Fruit fly (Drosophila melanogaster) whole organism, embryonic: ENCODE data around the gene CG15461.
A peak's percentile ranks its signal among the peaks of the same experiment; 100 is the strongest.

ENCODE experiments used
- B-H2 ChIP-seq: fragments of 200-800 bp; sonication (Bioruptor generic); optimal IDR thresholded peaks from 2 replicates; lab custom pipeline; 2018; ENCODE audit warnings: missing biosample characterization, mild to moderate bottlenecking, missing genetic modification characterization
- Blimp-1 ChIP-seq: fragments of 200-800 bp; sonication (Bioruptor generic); optimal IDR thresholded peaks from 3 replicates; lab custom pipeline; 2018; ENCODE audit warnings: missing biosample characterization, missing genetic modification characterization, mild to moderate bottlenecking, moderate library complexity, missing genetic modification reagents
- BtbVII ChIP-seq: fragments of 200-800 bp; sonication (Bioruptor generic); optimal IDR thresholded peaks from 3 replicates; lab custom pipeline; 2017; ENCODE audit warnings: missing biosample characterization, mild to moderate bottlenecking, missing genetic modification characterization
- CG1024 ChIP-seq: fragments of 200-800 bp; sonication (Bioruptor generic); IDR thresholded peaks from 2 replicates; pipeline ENCODE4 v1.3.6; 2022; ENCODE audit warnings: missing biosample characterization, missing genetic modification characterization
- CG13287 ChIP-seq: fragments of 200-800 bp; sonication (Bioruptor generic); IDR thresholded peaks from 2 replicates; pipeline ENCODE4 v1.3.6; 2022; ENCODE audit warnings: missing biosample characterization, missing genetic modification characterization; ENCODE audit not compliant: partially characterized antibody
- CG13775 ChIP-seq: fragments of 200-800 bp; sonication (Bioruptor generic); optimal IDR thresholded peaks from 3 replicates; lab custom pipeline; 2017; ENCODE audit warnings: missing biosample characterization, mild to moderate bottlenecking, missing genetic modification characterization
- CG14441 ChIP-seq: fragments of 200-800 bp; sonication (Bioruptor generic); IDR thresholded peaks from 2 replicates; pipeline ENCODE4 v1.3.6; 2022; ENCODE audit warnings: missing biosample characterization, missing genetic modification characterization
- CG14710 ChIP-seq: fragments of 200-800 bp; sonication (Bioruptor generic); optimal IDR thresholded peaks from 3 replicates; lab custom pipeline; 2019; ENCODE audit warnings: missing biosample characterization, mild to moderate bottlenecking, missing genetic modification characterization, moderate library complexity
- CG1603 ChIP-seq: fragments of 200-800 bp; sonication (Bioruptor generic); optimal IDR thresholded peaks from 2 replicates; lab custom pipeline; 2019; ENCODE audit warnings: missing biosample characterization, mild to moderate bottlenecking, missing genetic modification characterization, moderate library complexity
- CG16813 ChIP-seq: fragments of 200-800 bp; sonication (Bioruptor generic); IDR thresholded peaks from 3 replicates; pipeline ENCODE4 v1.3.6; 2022; ENCODE audit warnings: missing biosample characterization, missing genetic modification characterization; ENCODE audit not compliant: partially characterized antibody
- CG32767 ChIP-seq: fragments of 200-800 bp; sonication (Bioruptor generic); IDR thresholded peaks from 2 replicates; pipeline ENCODE4 v1.3.6; 2022; ENCODE audit warnings: missing biosample characterization, missing genetic modification characterization
- CG32772 ChIP-seq: fragments of 200-800 bp; sonication (Bioruptor generic); IDR thresholded peaks from 2 replicates; pipeline ENCODE4 v1.3.6; 2022; ENCODE audit warnings: missing biosample characterization, missing genetic modification characterization
- CG4820 ChIP-seq: fragments of 200-800 bp; sonication (Bioruptor generic); optimal IDR thresholded peaks from 3 replicates; lab custom pipeline; 2016; ENCODE audit warnings: missing biosample characterization, missing genetic modification characterization
- CG5245 ChIP-seq: fragments of 200-800 bp; sonication (Bioruptor generic); optimal IDR thresholded peaks from 3 replicates; lab custom pipeline; 2016; ENCODE audit warnings: missing biosample characterization, missing genetic modification characterization
- CG6813 ChIP-seq: fragments of 200-800 bp; sonication (Bioruptor generic); optimal IDR thresholded peaks from 2 replicates; lab custom pipeline; 2017; ENCODE audit warnings: missing biosample characterization, missing genetic modification characterization, mild to moderate bottlenecking, moderate library complexity, missing genetic modification reagents
- CG6854 ChIP-seq: fragments of 200-800 bp; sonication (Bioruptor generic); optimal IDR thresholded peaks from 3 replicates; lab custom pipeline; 2017; ENCODE audit warnings: missing biosample characterization, mild to moderate bottlenecking, missing genetic modification characterization
- CG7372 ChIP-seq: fragments of 200-800 bp; sonication (Bioruptor generic); IDR thresholded peaks from 2 replicates; pipeline ENCODE4 v1.3.6; 2022; ENCODE audit warnings: missing biosample characterization, missing genetic modification characterization
- CG8944 ChIP-seq: fragments of 200-800 bp; sonication (Bioruptor generic); optimal IDR thresholded peaks from 3 replicates; lab custom pipeline; 2016; ENCODE audit warnings: missing biosample characterization, missing genetic modification characterization
- CG9817 ChIP-seq: fragments of 200-800 bp; sonication (Bioruptor generic); optimal IDR thresholded peaks from 2 replicates; lab custom pipeline; 2018; ENCODE audit warnings: missing biosample characterization, mild to moderate bottlenecking, missing genetic modification characterization, moderate library complexity
- Dek ChIP-seq: fragments of 200-800 bp; sonication (Bioruptor generic); optimal IDR thresholded peaks from 3 replicates; lab custom pipeline; 2019; ENCODE audit warnings: missing biosample characterization, mild to moderate bottlenecking, missing genetic modification characterization, moderate library complexity
- Dip2 ChIP-seq: fragments of 200-800 bp; sonication (Bioruptor generic); IDR thresholded peaks from 2 replicates; pipeline ENCODE4 v1.3.6; 2022; ENCODE audit warnings: missing biosample characterization, missing genetic modification characterization
- Ets65A ChIP-seq: fragments of 200-800 bp; sonication (Bioruptor generic); peaks from one replicate; lab custom pipeline; 2016; ENCODE audit warnings: missing biosample characterization, missing genetic modification characterization
- Fer1 ChIP-seq: fragments of 200-800 bp; sonication (Bioruptor generic); optimal IDR thresholded peaks from 2 replicates; lab custom pipeline; 2017; ENCODE audit warnings: missing biosample characterization, mild to moderate bottlenecking, missing genetic modification characterization
- H2.0 ChIP-seq: fragments of 200-800 bp; sonication (Bioruptor generic); IDR thresholded peaks from 2 replicates; pipeline ENCODE4 v1.3.6; 2022; ENCODE audit warnings: missing biosample characterization, missing genetic modification characterization
- HLH54F ChIP-seq: fragments of 200-800 bp; sonication (Bioruptor generic); optimal IDR thresholded peaks from 3 replicates; lab custom pipeline; 2016; ENCODE audit warnings: missing biosample characterization, missing genetic modification characterization
- NK7.1 ChIP-seq: fragments of 200-800 bp; sonication (Bioruptor generic); optimal IDR thresholded peaks from 3 replicates; lab custom pipeline; 2016; ENCODE audit warnings: missing biosample characterization, missing genetic modification characterization
- Oaz ChIP-seq: fragments of 200-800 bp; sonication (Bioruptor generic); IDR thresholded peaks from 2 replicates; pipeline ENCODE4 v1.3.6; 2022; ENCODE audit warnings: missing biosample characterization, missing genetic modification characterization
- Optix ChIP-seq: fragments of 200-800 bp; sonication (Bioruptor generic); IDR thresholded peaks from 3 replicates; pipeline ENCODE4 v1.3.6; 2022; ENCODE audit warnings: missing biosample characterization, missing genetic modification characterization
- Xrp1 ChIP-seq: fragments of 200-800 bp; sonication (Bioruptor generic); IDR thresholded peaks from 2 replicates; pipeline ENCODE4 v1.3.6; 2022; ENCODE audit warnings: missing biosample characterization, missing genetic modification characterization
- ash1 ChIP-seq: fragments of 200-800 bp; sonication (Bioruptor generic); optimal IDR thresholded peaks from 2 replicates; lab custom pipeline; 2018; ENCODE audit warnings: missing biosample characterization, mild to moderate bottlenecking, missing genetic modification characterization
- bbx ChIP-seq: fragments of 200-800 bp; sonication (Bioruptor generic); IDR thresholded peaks from 2 replicates; pipeline ENCODE4 v1.3.6; 2022; ENCODE audit warnings: missing biosample characterization, missing genetic modification characterization; ENCODE audit not compliant: partially characterized antibody
- bowl ChIP-seq: fragments of 200-800 bp; sonication (Bioruptor generic); IDR thresholded peaks from 2 replicates; pipeline ENCODE4 v1.3.6; 2022; ENCODE audit warnings: missing biosample characterization, missing genetic modification characterization
- caup ChIP-seq: fragments of 200-800 bp; sonication (Bioruptor generic); optimal IDR thresholded peaks from 3 replicates; lab custom pipeline; 2017; ENCODE audit warnings: missing biosample characterization, mild to moderate bottlenecking, missing genetic modification characterization, moderate library complexity; ENCODE audit not compliant: severe bottlenecking
- chinmo ChIP-seq: fragments of 200-800 bp; sonication (Bioruptor generic); IDR thresholded peaks from 4 replicates; pipeline ENCODE4 v1.3.6; 2022; ENCODE audit warnings: missing biosample characterization, missing genetic modification characterization; ENCODE audit not compliant: partially characterized antibody
- dm ChIP-seq: fragments of 200-800 bp; sonication (Bioruptor generic); optimal IDR thresholded peaks from 3 replicates; lab custom pipeline; 2016; ENCODE audit warnings: missing biosample characterization, missing genetic modification characterization
- emc ChIP-seq: fragments of 200-800 bp; sonication (Bioruptor generic); optimal IDR thresholded peaks from 2 replicates; lab custom pipeline; 2016; ENCODE audit warnings: missing biosample characterization, missing genetic modification characterization
- esg ChIP-seq: fragments of 200-800 bp; sonication (Bioruptor generic); conservative IDR thresholded peaks from 2 replicates; pipeline ENCODE4 v1.3.6; 2022; ENCODE audit warnings: missing biosample characterization, missing genetic modification characterization
- eve ChIP-seq, 2 experiments: fragments of >200 bp; optimal IDR thresholded peaks; 2 replicates each; lab custom pipeline; 2017; ENCODE audit warnings: missing biosample characterization in 2 of 2, missing genetic modification characterization in 2 of 2
- ewg ChIP-seq: fragments of 200-800 bp; sonication (Bioruptor generic); optimal IDR thresholded peaks from 3 replicates; lab custom pipeline; 2017; ENCODE audit warnings: mild to moderate bottlenecking, missing biosample characterization, missing genetic modification reagents, missing genetic modification characterization
- hb ChIP-seq: fragments of 200-800 bp; sonication (Bioruptor generic); IDR thresholded peaks from 3 replicates; pipeline ENCODE4 v1.3.6; 2022; ENCODE audit warnings: missing biosample characterization, missing genetic modification characterization; ENCODE audit not compliant: partially characterized antibody
- maf-S ChIP-seq: fragments of 200-800 bp; sonication (Bioruptor generic); optimal IDR thresholded peaks from 2 replicates; lab custom pipeline; 2016; ENCODE audit warnings: missing biosample characterization, missing genetic modification characterization
- mld ChIP-seq: fragments of 200-800 bp; sonication (Bioruptor generic); IDR thresholded peaks from 3 replicates; pipeline ENCODE4 v1.3.6; 2022; ENCODE audit warnings: missing biosample characterization, missing genetic modification characterization; ENCODE audit not compliant: partially characterized antibody
- oc ChIP-seq: fragments of 200-800 bp; sonication (Bioruptor generic); optimal IDR thresholded peaks from 2 replicates; lab custom pipeline; 2018; ENCODE audit warnings: missing biosample characterization, mild to moderate bottlenecking, missing genetic modification characterization, moderate library complexity
- org-1 ChIP-seq: fragments of 200-800 bp; sonication (Bioruptor generic); optimal IDR thresholded peaks from 2 replicates; lab custom pipeline; 2017; ENCODE audit warnings: missing biosample characterization, missing genetic modification characterization
- pum ChIP-seq: fragments of 200-800 bp; sonication (Bioruptor generic); optimal IDR thresholded peaks from 2 replicates; lab custom pipeline; 2016; ENCODE audit warnings: missing biosample characterization, missing genetic modification characterization
- ranshi ChIP-seq: fragments of 200-800 bp; sonication (Bioruptor generic); IDR thresholded peaks from 2 replicates; pipeline ENCODE4 v1.3.6; 2022; ENCODE audit warnings: missing biosample characterization, missing genetic modification characterization
- repo ChIP-seq: fragments of 200-800 bp; sonication (Bioruptor generic); optimal IDR thresholded peaks from 2 replicates; lab custom pipeline; 2016; ENCODE audit warnings: missing biosample characterization, missing genetic modification characterization
- tgo ChIP-seq: fragments of 200-800 bp; sonication (Bioruptor generic); IDR thresholded peaks from 3 replicates; pipeline ENCODE4 v1.3.6; 2022; ENCODE audit warnings: missing biosample characterization, missing genetic modification characterization
- unpg ChIP-seq: fragments of 200-800 bp; sonication (Bioruptor generic); optimal IDR thresholded peaks from 3 replicates; lab custom pipeline; 2018; ENCODE audit warnings: missing biosample characterization, mild to moderate bottlenecking, missing genetic modification characterization, moderate library complexity
- zf30C ChIP-seq: fragments of 200-800 bp; sonication (Bioruptor generic); optimal IDR thresholded peaks from 3 replicates; lab custom pipeline; 2018; ENCODE audit warnings: missing biosample characterization, mild to moderate bottlenecking, missing genetic modification characterization

Gene CG15461

dm6 chrX:20524754-20525236, 38.8 kb downstream of the CG15461 start, which contains the start of gene Tak1 (continued):
- no peak for TF ChIP-seq CG32767 (GFP tag; lab: Robert Waterston, UW)
- TF ChIP-seq CG14441 (GFP tag; lab: Robert Waterston, UW): peak; percentile 60; the same call in 1 of the 2 replicates
- no peak for TF ChIP-seq eve (GFP tag; optimal IDR thresholded peaks at IDR 0.05; lab: Kevin White, UChicago)
- TF ChIP-seq Ets65A: peak; percentile 93
- TF ChIP-seq ewg: no peak
- peak; percentile 51 for TF ChIP-seq dm
- TF ChIP-seq oc (tag; lab: Kevin White, UChicago): no peak
- peak; percentile 10 for TF ChIP-seq ash1 (GFP tag; lab: Kevin White, UChicago)
- TF ChIP-seq CG5245 (GFP tag; lab: Kevin White, UChicago): peak; percentile 61
- peak; percentile 24 for TF ChIP-seq CG4820
- TF ChIP-seq CG6813 (GFP tag; lab: Kevin White, UChicago): no peak
- peak; percentile 3 for TF ChIP-seq CG13775 (GFP tag; lab: Kevin White, UChicago)
- peak; percentile 36 for TF ChIP-seq Fer1 (GFP tag; lab: Kevin White, UChicago)
- TF ChIP-seq NK7.1 (GFP tag; lab: Kevin White, UChicago): no peak
- peak; percentile 59 for TF ChIP-seq maf-S (GFP tag; lab: Kevin White, UChicago)
- no peak for TF ChIP-seq Optix (GFP tag; lab: Robert Waterston, UW)
- peak; percentile 49; the same call in 1 of the 2 replicates for TF ChIP-seq ranshi (GFP tag; lab: Robert Waterston, UW)
- TF ChIP-seq emc (GFP tag; lab: Kevin White, UChicago): peak; percentile 43
- TF ChIP-seq bbx: peak; percentile 79
- TF ChIP-seq pum (GFP tag; lab: Kevin White, UChicago): peak; percentile 60
- peak; percentile 64 for TF ChIP-seq H2.0
- peak; percentile 85 for TF ChIP-seq CG13287 (GFP tag; lab: Robert Waterston, UW)
- TF ChIP-seq HLH54F (GFP tag; lab: Kevin White, UChicago): peak; percentile 11
- peak; percentile 17; the same call in 1 of the 2 replicates for TF ChIP-seq CG32772 (GFP tag; lab: Robert Waterston, UW)
- peak; percentile 59 for TF ChIP-seq CG14710 (tag; lab: Kevin White, UChicago)
- peak; percentile 70 for TF ChIP-seq mld
- TF ChIP-seq chinmo: 0 out of 4 replicates have a peak, but pooled peaks have one; percentile 47
- peak; percentile 77 for TF ChIP-seq CG16813
- TF ChIP-seq CG9817: peak; percentile 68
- peak; percentile 4 for TF ChIP-seq org-1 (GFP tag; lab: Kevin White, UChicago)
- no peak for TF ChIP-seq BtbVII (GFP tag; lab: Kevin White, UChicago)
- peak; percentile 17 for TF ChIP-seq B-H2 (GFP tag; lab: Kevin White, UChicago)
- no peak for TF ChIP-seq Blimp-1 (GFP tag; lab: Kevin White, UChicago)
- TF ChIP-seq zf30C (GFP tag; lab: Kevin White, UChicago): no peak
- TF ChIP-seq Oaz (GFP tag; lab: Robert Waterston, UW): no peak
- TF ChIP-seq repo (GFP tag; lab: Kevin White, UChicago): no peak
- TF ChIP-seq CG6854: no peak
- TF ChIP-seq hb: peak; percentile 83; the same call in 2 of the 3 replicates
- TF ChIP-seq esg (GFP tag; lab: Robert Waterston, UW): 0 out of 2 replicates have a peak, but pooled peaks have one; percentile 10
- TF ChIP-seq CG1024 (GFP tag; lab: Robert Waterston, UW): 0 out of 2 replicates have a peak, but pooled peaks have one; percentile 20
- peak; percentile 53 for TF ChIP-seq CG8944 (GFP tag; lab: Kevin White, UChicago)
- TF ChIP-seq Dip2 (GFP tag; lab: Robert Waterston, UW): no peak
- peak; percentile 53 for TF ChIP-seq unpg (GFP tag; lab: Kevin White, UChicago)
- peak; percentile 9; the same call in 1 of the 2 replicates for TF ChIP-seq CG7372 (GFP tag; lab: Robert Waterston, UW)
- no peak for TF ChIP-seq bowl (GFP tag; lab: Robert Waterston, UW)
- TF ChIP-seq caup (GFP tag; lab: Kevin White, UChicago): peak; percentile 46
- peak; percentile 45; the same call in 2 of the 3 replicates for TF ChIP-seq tgo
- peak; percentile 72 for TF ChIP-seq CG1603
- peak; percentile 5 for TF ChIP-seq Dek (tag; lab: Kevin White, UChicago)
- TF ChIP-seq Xrp1: no peak
